Fruit fly (Drosophila melanogaster): ENCODE measurements around the gene Gbs-76A.

- TF ChIP-seq brk (GFP tag; optimal IDR thresholded peaks at IDR 0.05) (no peak), Jra (GFP tag; optimal IDR thresholded peaks at IDR 0.05) (no peak)
These were observed 32.2 kb downstream of the Gbs-76A start, which contains the start of gene nes for dm6 chr3L:19260278-19260803.
